Worm (Caenorhabditis elegans): ENCODE results near the gene C24D10.5.
"Not testable (repeated sequence)": the region's sequence is repeated elsewhere in the genome, so short reads cannot be mapped to it uniquely, and the experiment has no call there.

DNA sequence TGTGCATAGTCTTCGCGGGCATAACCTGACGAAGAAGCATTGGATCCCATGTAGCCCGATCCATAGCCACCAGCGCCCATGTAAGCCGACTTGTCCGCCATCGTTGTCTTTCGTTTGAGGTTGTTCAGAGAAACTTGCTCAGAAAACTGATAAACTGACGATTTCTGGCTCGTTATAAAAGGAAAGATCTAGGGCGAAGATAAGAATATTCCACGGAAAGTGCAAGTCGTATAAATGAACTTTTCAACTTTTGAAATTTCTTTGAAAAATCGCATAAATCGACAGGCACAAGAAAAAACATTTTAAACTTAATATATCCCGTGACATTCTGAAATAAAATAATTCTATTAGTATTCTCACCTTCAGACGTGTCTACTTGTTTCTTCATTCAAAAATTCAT is 13.0 kb downstream of the C24D10.5 start, which contains the start of the genes nspd-3 and C24D10.2:
- TF ChIP-seq set-16, vab-7 (GFP tag; IDR thresholded peaks at IDR 0.05): not testable (repeated sequence)
